Worm (Caenorhabditis elegans) whole organism, midembryonic: ENCODE data around the gene M01H9.5.

ENCODE experiments used
- cog-1 ChIP-seq: sonication (generic microtip); optimal IDR thresholded peaks from 2 replicates; lab custom pipeline; 2016; ENCODE audit warnings: missing genetic modification characterization, missing compliant biosample characterization
- flt-1 ChIP-seq: fragments of 200-800 bp; sonication (Bioruptor generic); IDR thresholded peaks from 2 replicates; pipeline ENCODE4 v1.3.6; 2022; ENCODE audit warnings: missing genetic modification characterization, missing compliant biosample characterization
- ref-1 ChIP-seq: fragments of 200-800 bp; sonication (Bioruptor generic); conservative IDR thresholded peaks from 2 replicates; pipeline ENCODE4 v1.3.6; 2022; ENCODE audit warnings: missing genetic modification reagents, missing genetic modification characterization, missing compliant biosample characterization
- tab-1 ChIP-seq: fragments of 200-800 bp; sonication (Bioruptor generic); IDR thresholded peaks from 2 replicates; pipeline ENCODE4 v1.3.6; 2022; ENCODE audit warnings: missing genetic modification characterization, missing compliant biosample characterization

- TF ChIP-seq ref-1: no peak
- TF ChIP-seq tab-1: no peak; the same call in 1 of the 2 replicates
- TF ChIP-seq cog-1: peak; percentile 12
- 0 out of 2 replicates have a peak, but pooled peaks have one; percentile 22 for TF ChIP-seq flt-1 (GFP tag; lab: Robert Waterston, UW)
Observed at ce11 chrIV:4513269-4513819, 48.1 kb downstream of the M01H9.5 start, which contains the start of gene sar-1.
